Fruit fly (Drosophila melanogaster) whole organism, adult: ENCODE results near the gene CG43102.

Experiments used
- CG1620 ChIP-seq: fragments of 200-800 bp; sonication (Bioruptor generic); optimal IDR thresholded peaks from 2 replicates; lab custom pipeline; 2016; ENCODE audit warnings: missing biosample characterization, missing genetic modification characterization
- Clk ChIP-seq: fragments of 200-800 bp; sonication (Bioruptor generic); optimal IDR thresholded peaks from 2 replicates; lab custom pipeline; 2017; ENCODE audit warnings: missing biosample characterization, missing genetic modification characterization
- Crg-1 ChIP-seq: fragments of 200-800 bp; sonication (Bioruptor generic); optimal IDR thresholded peaks from 2 replicates; lab custom pipeline; 2016; ENCODE audit warnings: missing biosample characterization, missing genetic modification characterization
- Mnt ChIP-seq: fragments of 200-800 bp; sonication (Bioruptor generic); optimal IDR thresholded peaks from 2 replicates; lab custom pipeline; 2016; ENCODE audit warnings: missing biosample characterization, mild to moderate bottlenecking, missing genetic modification characterization
- cic ChIP-seq: fragments of 200-800 bp; sonication (Bioruptor generic); optimal IDR thresholded peaks from 2 replicates; lab custom pipeline; 2017; ENCODE audit warnings: missing biosample characterization, mild to moderate bottlenecking, missing genetic modification characterization, moderate library complexity
- cnc ChIP-seq, 2 experiments: fragments of >200 bp; optimal IDR thresholded peaks; 2 replicates each; lab custom pipeline; 2017
- pad ChIP-seq: fragments of 200-800 bp; sonication (Bioruptor generic); optimal IDR thresholded peaks from 3 replicates; lab custom pipeline; 2017; ENCODE audit warnings: missing biosample characterization, missing genetic modification characterization, mild to moderate bottlenecking, moderate library complexity, missing genetic modification reagents
- toe ChIP-seq: fragments of 200-800 bp; sonication (Bioruptor generic); optimal IDR thresholded peaks from 2 replicates; lab custom pipeline; 2016; ENCODE audit warnings: missing biosample characterization, missing genetic modification characterization

DNA sequence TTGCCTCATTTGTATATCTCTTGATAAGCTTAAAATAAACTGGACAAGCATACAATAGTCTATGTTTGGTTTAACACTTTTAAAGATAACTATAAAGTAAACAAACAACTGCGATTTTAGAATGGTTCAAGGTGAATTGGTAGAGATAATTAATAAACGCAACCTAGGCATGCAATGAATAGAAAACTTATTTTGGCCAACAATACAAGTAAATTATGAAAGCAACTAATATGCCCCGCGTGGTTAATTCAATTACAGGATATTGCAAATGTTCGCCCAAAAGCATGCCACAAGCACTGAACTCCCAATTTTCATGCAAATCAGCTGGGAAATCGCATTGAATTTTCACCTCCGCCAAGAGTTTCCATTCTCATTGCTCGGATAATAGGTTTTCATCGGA is 10.1 kb downstream of the CG43102 start:
- no peak for TF ChIP-seq Mnt (GFP tag; lab: Kevin White, UChicago)
- no peak for TF ChIP-seq toe (GFP tag; lab: Kevin White, UChicago)
- TF ChIP-seq cic: no peak
- no peak for TF ChIP-seq Clk (GFP tag; lab: Kevin White, UChicago)
- no peak for TF ChIP-seq Crg-1 (GFP tag; lab: Kevin White, UChicago)
- TF ChIP-seq CG1620 (GFP tag; lab: Kevin White, UChicago): no peak
- TF ChIP-seq pad: no peak
- TF ChIP-seq cnc (optimal IDR thresholded peaks at IDR 0.05; lab: Kevin White, UChicago): no peak
